Worm (Caenorhabditis elegans): ENCODE results near the gene Y39A3A.3.

ce11 chrIII:2100842-2101241 lies 32.7 kb upstream of the Y39A3A.3 start:
- no peak for TF ChIP-seq W03F9.2 (tag; optimal IDR thresholded peaks at IDR 0.05)
- TF ChIP-seq dao-5 (tag; optimal IDR thresholded peaks at IDR 0.05) = no peak
- TF ChIP-seq him-1 (tag; optimal IDR thresholded peaks at IDR 0.05) = no peak
